Worm (Caenorhabditis elegans) whole organism, L3 larva: ENCODE data around the gene T14G12.6.

Experiments used
- ama-1 ChIP-seq: fragments of 150-350 bp; optimal IDR thresholded peaks from 2 replicates; lab custom pipeline; 2018
- ceh-9 ChIP-seq: sonication (generic microtip); optimal IDR thresholded peaks from 2 replicates; lab custom pipeline; 2018; ENCODE audit warnings: missing biosample characterization, missing genetic modification characterization
- fkh-10 ChIP-seq: sonication (generic microtip); optimal IDR thresholded peaks from 2 replicates; lab custom pipeline; 2017; ENCODE audit warnings: missing biosample characterization, missing genetic modification reagents, missing genetic modification characterization
- nhr-237 ChIP-seq: fragments of 150-350 bp; optimal IDR thresholded peaks from 2 replicates; lab custom pipeline; 2014; ENCODE audit warnings: missing biosample characterization, missing genetic modification characterization
- nhr-76 ChIP-seq: fragments of 150-350 bp; sonication (generic microtip); optimal IDR thresholded peaks from 5 replicates; lab custom pipeline; 2014; ENCODE audit warnings: missing biosample characterization, missing genetic modification characterization
- tbx-2 ChIP-seq: sonication (generic microtip); optimal IDR thresholded peaks from 2 replicates; lab custom pipeline; 2016; ENCODE audit warnings: mild to moderate bottlenecking, missing genetic modification characterization, missing compliant biosample characterization
- unc-39 ChIP-seq: sonication (generic microtip); optimal IDR thresholded peaks from 4 replicates; lab custom pipeline; 2017; ENCODE audit warnings: missing biosample characterization, missing genetic modification characterization
- unc-62 ChIP-seq: fragments of 150-350 bp; sonication (generic microtip); optimal IDR thresholded peaks from 4 replicates; lab custom pipeline; 2014; ENCODE audit warnings: missing biosample characterization, missing genetic modification reagents, missing genetic modification characterization
- zag-1 ChIP-seq: fragments of 150-350 bp; optimal IDR thresholded peaks from 2 replicates; lab custom pipeline; 2014; ENCODE audit warnings: missing biosample characterization, missing genetic modification characterization

DNA sequence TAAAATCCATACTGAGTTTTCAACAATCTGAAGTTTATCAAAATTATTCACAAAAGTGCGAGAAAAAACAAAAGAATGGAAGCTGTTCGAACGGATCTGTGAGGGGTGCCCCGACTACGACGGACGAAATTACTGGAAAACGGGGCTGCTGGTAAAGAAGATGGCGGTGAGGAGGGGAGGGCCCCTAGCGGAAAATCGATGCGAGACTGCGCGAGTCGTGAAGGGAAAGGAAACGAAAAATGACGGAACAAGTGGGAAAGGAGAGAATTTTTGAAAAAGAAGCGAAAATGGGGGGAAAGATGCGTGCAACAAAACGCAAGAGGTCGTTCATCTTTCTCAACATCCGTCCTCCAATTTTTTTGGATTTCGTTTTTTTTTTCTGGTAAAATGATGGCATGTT, 43.5 kb upstream of the T14G12.6 start:
- TF ChIP-seq nhr-76 (tag; lab: Kevin White, UChicago) (no peak), ama-1 (lab: Kevin White, UChicago) (no peak), unc-39 (tag; lab: Kevin White, UChicago) (no peak), unc-62 (GFP tag; lab: Kevin White, UChicago) (no peak), tbx-2 (tag; lab: Kevin White, UChicago) (no peak), ceh-9 (no peak), zag-1 (tag; lab: Kevin White, UChicago) (no peak), fkh-10 (GFP tag; lab: Kevin White, UChicago) (peak; percentile 20), nhr-237 (tag; lab: Kevin White, UChicago) (no peak)
